Worm (Caenorhabditis elegans) whole organism, early embryonic: Measurements from ENCODE around the gene gcn-2.

Experiments used
- B0310.2 ChIP-seq: sonication (generic microtip); optimal IDR thresholded peaks from 2 replicates; lab custom pipeline; 2016; ENCODE audit warnings: mild to moderate bottlenecking, missing genetic modification characterization, missing compliant biosample characterization
- aly-1 ChIP-seq: sonication (generic microtip); optimal IDR thresholded peaks from 2 replicates; lab custom pipeline; 2016; ENCODE audit warnings: missing genetic modification characterization, missing compliant biosample characterization
- ceh-13 ChIP-seq: fragments of 200-800 bp; sonication (Bioruptor generic); optimal IDR thresholded peaks from 2 replicates; lab custom pipeline; 2018; ENCODE audit warnings: mild to moderate bottlenecking, missing genetic modification characterization, missing compliant biosample characterization
- ets-7 ChIP-seq: sonication (generic microtip); optimal IDR thresholded peaks from 2 replicates; lab custom pipeline; 2016; ENCODE audit warnings: missing genotype, missing genetic modification characterization, missing compliant biosample characterization
- hmbx-1 ChIP-seq: sonication (generic microtip); optimal IDR thresholded peaks from 2 replicates; lab custom pipeline; 2016; ENCODE audit warnings: mild to moderate bottlenecking, missing genetic modification characterization, missing compliant biosample characterization
- hmg-4 ChIP-seq: fragments of 200-800 bp; sonication (Bioruptor generic); optimal IDR thresholded peaks from 2 replicates; lab custom pipeline; 2018; ENCODE audit warnings: mild to moderate bottlenecking, missing genetic modification characterization, missing compliant biosample characterization
- hnd-1 ChIP-seq: sonication (generic microtip); optimal IDR thresholded peaks from 2 replicates; lab custom pipeline; 2016; ENCODE audit warnings: missing genetic modification characterization, missing compliant biosample characterization
- pes-1 ChIP-seq: fragments of 200-800 bp; sonication (Bioruptor generic); IDR thresholded peaks from 2 replicates; pipeline ENCODE4 v1.3.6; 2022; ENCODE audit warnings: missing genetic modification reagents, missing genetic modification characterization, missing compliant biosample characterization
- scrt-1 ChIP-seq: fragments of 200-800 bp; sonication (Bioruptor generic); IDR thresholded peaks from 2 replicates; pipeline ENCODE4 v1.3.6; 2022; ENCODE audit warnings: missing genetic modification characterization, missing compliant biosample characterization
- sea-1 ChIP-seq: fragments of 200-800 bp; sonication (Bioruptor generic); conservative IDR thresholded peaks from 2 replicates; pipeline ENCODE4 v1.3.6; 2022; ENCODE audit warnings: missing genetic modification characterization, missing compliant biosample characterization
- tbx-11 ChIP-seq: fragments of 200-800 bp; sonication (Bioruptor generic); IDR thresholded peaks from 2 replicates; pipeline ENCODE4 v1.3.6; 2022; ENCODE audit warnings: missing genetic modification characterization, missing compliant biosample characterization
- tbx-37 ChIP-seq: fragments of 200-800 bp; sonication (Bioruptor generic); conservative IDR thresholded peaks from 2 replicates; pipeline ENCODE4 v1.3.6; 2022; ENCODE audit warnings: missing genetic modification reagents, missing genetic modification characterization, missing compliant biosample characterization
- tra-4 ChIP-seq: sonication (generic microtip); optimal IDR thresholded peaks from 2 replicates; lab custom pipeline; 2017; ENCODE audit warnings: missing genetic modification characterization, missing compliant biosample characterization

gcn-2 gene

DNA sequence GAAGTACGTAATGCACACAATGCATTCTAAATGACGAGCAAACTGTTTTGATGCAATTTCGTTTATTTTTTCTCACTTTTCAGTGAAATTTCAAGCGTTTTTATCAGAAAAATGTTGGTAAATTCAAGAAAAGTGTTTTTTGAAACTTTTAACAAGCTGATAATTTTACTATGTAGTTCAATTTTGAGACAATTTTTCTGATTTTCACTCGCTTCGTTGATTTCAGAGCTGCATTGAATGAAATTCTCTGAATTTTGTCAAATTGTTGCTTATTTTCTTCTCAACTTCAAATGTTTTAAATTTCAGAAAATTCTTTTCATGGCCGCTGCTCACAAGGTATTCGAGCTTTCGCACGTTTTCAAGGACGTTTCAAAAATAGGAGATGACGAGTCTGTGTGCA lies 38.8 kb downstream of the gcn-2 start, which contains the start of gene bath-45:
TSS of gene bath-45 (plus strand) at position 301 of the 400 bp plus-strand sequence.
- TF ChIP-seq ceh-13 (no peak), tbx-37 (GFP tag; lab: Robert Waterston, UW) (no peak), hmbx-1 (tag; lab: Kevin White, UChicago) (no peak), sea-1 (GFP tag; lab: Robert Waterston, UW) (no peak)

ce11 chrII:13129602-13130001 lies 45.6 kb downstream of the gcn-2 start, which contains the start of gene F29C12.6:
TSS of gene F29C12.6 (plus strand) at chrII:13129902.
- TF ChIP-seq tbx-37 (GFP tag; lab: Robert Waterston, UW) = no peak
- TF ChIP-seq pes-1 (GFP tag; lab: Robert Waterston, UW) = no peak
- no peak for TF ChIP-seq B0310.2 (tag; lab: Kevin White, UChicago)
- TF ChIP-seq sea-1 (GFP tag; lab: Robert Waterston, UW) = no peak
- no peak for TF ChIP-seq hmg-4 (GFP tag; lab: Kevin White, UChicago)
- TF ChIP-seq ets-7 (tag; lab: Kevin White, UChicago) = no peak
- TF ChIP-seq scrt-1 (GFP tag; lab: Robert Waterston, UW) = no peak

- TF ChIP-seq sea-1 (GFP tag; lab: Robert Waterston, UW) (no peak), tbx-11 (GFP tag; lab: Robert Waterston, UW) (no peak), aly-1 (no peak), hmbx-1 (tag; lab: Kevin White, UChicago) (no peak), tbx-37 (GFP tag; lab: Robert Waterston, UW) (no peak), hnd-1 (tag; lab: Kevin White, UChicago) (no peak), pes-1 (GFP tag; lab: Robert Waterston, UW) (no peak), tra-4 (no peak), ceh-13 (no peak), ets-7 (tag; lab: Kevin White, UChicago) (no peak), scrt-1 (GFP tag; lab: Robert Waterston, UW) (no peak)
Measured at ce11 chrII:13130576-13130975, 46.6 kb downstream of the gcn-2 start.

- TF ChIP-seq hmbx-1 (tag; lab: Kevin White, UChicago) (no peak), sea-1 (GFP tag; lab: Robert Waterston, UW) (no peak), hmg-4 (GFP tag; lab: Kevin White, UChicago) (no peak), tra-4 (no peak)
Measured at ce11 chrII:13139573-13139972, 55.6 kb downstream of the gcn-2 start.
